Fruit fly (Drosophila melanogaster) whole organism, pupa: ENCODE results near the gene Nep5.

Experiments
- CG10348 ChIP-seq: fragments of 200-800 bp; sonication (Bioruptor generic); IDR thresholded peaks from 2 replicates; pipeline ENCODE4 v1.3.6; 2022; ENCODE audit warnings: missing biosample characterization, missing genetic modification characterization
- CG12605 ChIP-seq: fragments of 200-800 bp; sonication (Bioruptor generic); IDR thresholded peaks from 2 replicates; pipeline ENCODE4 v1.3.6; 2022; ENCODE audit warnings: missing biosample characterization, missing genetic modification characterization
- CG13204 ChIP-seq: fragments of 200-800 bp; sonication (Bioruptor generic); optimal IDR thresholded peaks from 2 replicates; lab custom pipeline; 2018; ENCODE audit warnings: missing biosample characterization, mild to moderate bottlenecking, missing genetic modification characterization, moderate library complexity
- CG14655 ChIP-seq: fragments of 200-800 bp; sonication (Bioruptor generic); optimal IDR thresholded peaks from 3 replicates; lab custom pipeline; 2017; ENCODE audit warnings: mild to moderate bottlenecking, missing biosample characterization, missing genetic modification reagents, missing genetic modification characterization
- CG15710 ChIP-seq: fragments of 200-800 bp; sonication (Bioruptor generic); optimal IDR thresholded peaks from 2 replicates; lab custom pipeline; 2018; ENCODE audit warnings: missing biosample characterization, mild to moderate bottlenecking, missing genetic modification characterization, moderate library complexity
- CG17806 ChIP-seq: fragments of 200-800 bp; sonication (Bioruptor generic); optimal IDR thresholded peaks from 2 replicates; lab custom pipeline; 2018; ENCODE audit warnings: missing biosample characterization, mild to moderate bottlenecking, missing genetic modification characterization, moderate library complexity
- CG32121 ChIP-seq: fragments of 200-800 bp; sonication (Bioruptor generic); IDR thresholded peaks from 2 replicates; pipeline ENCODE4 v1.3.6; 2022; ENCODE audit warnings: missing biosample characterization, missing genetic modification characterization
- CG34367 ChIP-seq: fragments of 200-800 bp; sonication (Bioruptor generic); optimal IDR thresholded peaks from 2 replicates; lab custom pipeline; 2018; ENCODE audit warnings: missing biosample characterization, mild to moderate bottlenecking, missing genetic modification characterization
- CG4496 ChIP-seq: fragments of 200-800 bp; sonication (Bioruptor generic); IDR thresholded peaks from 3 replicates; pipeline ENCODE4 v1.3.6; 2022; ENCODE audit warnings: missing biosample characterization, missing genetic modification characterization
- CG8159 ChIP-seq: fragments of 200-800 bp; sonication (Bioruptor generic); optimal IDR thresholded peaks from 3 replicates; lab custom pipeline; 2018; ENCODE audit warnings: missing biosample characterization, mild to moderate bottlenecking, missing genetic modification characterization, moderate library complexity
- CG8301 ChIP-seq: fragments of 200-800 bp; sonication (Bioruptor generic); optimal IDR thresholded peaks from 2 replicates; lab custom pipeline; 2018; ENCODE audit warnings: missing biosample characterization, mild to moderate bottlenecking, missing genetic modification characterization
- CG9948 ChIP-seq: fragments of 200-800 bp; sonication (Bioruptor generic); optimal IDR thresholded peaks from 2 replicates; lab custom pipeline; 2018; ENCODE audit warnings: missing biosample characterization, mild to moderate bottlenecking, missing genetic modification characterization, moderate library complexity
- D1 ChIP-seq: fragments of 200-800 bp; sonication (Bioruptor generic); optimal IDR thresholded peaks from 2 replicates; lab custom pipeline; 2018; ENCODE audit warnings: missing biosample characterization, mild to moderate bottlenecking, missing genetic modification characterization, moderate library complexity
- EcR ChIP-seq: fragments of 200-800 bp; sonication (Bioruptor generic); optimal IDR thresholded peaks from 3 replicates; lab custom pipeline; 2019; ENCODE audit warnings: missing biosample characterization, missing genetic modification characterization, mild to moderate bottlenecking, moderate library complexity, missing genetic modification reagents
- Ets98B ChIP-seq: fragments of 200-800 bp; sonication (Bioruptor generic); IDR thresholded peaks from 2 replicates; pipeline ENCODE4 v1.3.6; 2022; ENCODE audit warnings: missing biosample characterization, missing genetic modification characterization
- Pif1A ChIP-seq: fragments of 200-800 bp; sonication (Bioruptor generic); optimal IDR thresholded peaks from 3 replicates; lab custom pipeline; 2016; ENCODE audit warnings: missing biosample characterization, missing genetic modification characterization
- Pif1B ChIP-seq: fragments of 200-800 bp; sonication (Bioruptor generic); optimal IDR thresholded peaks from 3 replicates; lab custom pipeline; 2016; ENCODE audit warnings: missing biosample characterization, missing genetic modification characterization
- Snoo ChIP-seq: fragments of 200-800 bp; sonication (Bioruptor generic); optimal IDR thresholded peaks from 3 replicates; lab custom pipeline; 2017; ENCODE audit warnings: missing biosample characterization, mild to moderate bottlenecking, missing genetic modification characterization, inconsistent platforms
- fd96Ca ChIP-seq: fragments of 200-800 bp; sonication (Bioruptor generic); IDR thresholded peaks from 3 replicates; pipeline ENCODE4 v1.3.6; 2022; ENCODE audit warnings: missing biosample characterization, missing genetic modification characterization
- gl ChIP-seq: fragments of 200-800 bp; sonication (Bioruptor generic); optimal IDR thresholded peaks from 2 replicates; lab custom pipeline; 2018; ENCODE audit warnings: missing biosample characterization, mild to moderate bottlenecking, missing genetic modification characterization
- rn ChIP-seq: fragments of 200-800 bp; sonication (Bioruptor generic); IDR thresholded peaks from 2 replicates; pipeline ENCODE4 v1.3.6; 2022; ENCODE audit warnings: missing biosample characterization, missing genetic modification characterization

Gene Nep5

DNA sequence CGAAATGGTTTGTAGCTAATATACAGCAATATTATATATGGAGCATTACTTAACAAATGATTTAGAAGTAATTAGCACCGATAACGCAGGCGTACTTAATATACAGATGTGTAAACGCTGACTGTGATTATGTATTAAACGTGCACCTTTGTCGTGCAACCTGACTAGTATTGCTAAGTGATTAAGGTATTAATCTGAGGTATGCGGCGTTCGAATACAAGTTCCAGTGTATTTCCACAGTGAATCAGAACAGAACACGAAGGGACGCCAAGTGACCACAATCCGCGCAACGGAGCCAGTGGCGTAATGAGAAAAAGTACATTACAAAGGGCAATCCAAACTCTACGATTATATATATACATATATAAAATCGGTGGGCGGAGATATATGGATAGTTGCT, at the start of gene Nep5:
TSS of gene Nep5 (minus strand) at position 101 of the 400 bp plus-strand sequence.
- TF ChIP-seq CG9948 (tag; lab: Kevin White, UChicago) (no peak), CG13204 (GFP tag; lab: Kevin White, UChicago) (no peak)

- TF ChIP-seq Pif1A, result no peak
- TF ChIP-seq rn (GFP tag; lab: Robert Waterston, UW), result peak; percentile 72; the same call in 1 of the 2 replicates
- TF ChIP-seq CG14655 (GFP tag; lab: Kevin White, UChicago), result no peak
- TF ChIP-seq CG13204 (GFP tag; lab: Kevin White, UChicago), result no peak
- TF ChIP-seq CG8301, result peak; percentile 78
- peak; percentile 79 for TF ChIP-seq CG9948 (tag; lab: Kevin White, UChicago)
- peak; percentile 83 for TF ChIP-seq EcR (GFP tag; lab: Kevin White, UChicago)
- TF ChIP-seq Snoo (tag; lab: Kevin White, UChicago), result peak; percentile 88
- TF ChIP-seq Ets98B, result peak; percentile 90
- TF ChIP-seq CG4496 (GFP tag; lab: Robert Waterston, UW), result peak; percentile 94
- TF ChIP-seq fd96Ca, result peak; percentile 96
- peak; percentile 76 for TF ChIP-seq CG34367 (tag; lab: Kevin White, UChicago)
- TF ChIP-seq CG32121, result peak; percentile 89
- TF ChIP-seq CG10348 (GFP tag; lab: Robert Waterston, UW), result peak; percentile 53
- TF ChIP-seq D1 (tag; lab: Kevin White, UChicago), result no peak
- no peak for TF ChIP-seq CG8159 (tag; lab: Kevin White, UChicago)
- peak; percentile 84 for TF ChIP-seq CG15710 (tag; lab: Kevin White, UChicago)
- no peak for TF ChIP-seq Pif1B (GFP tag; lab: Kevin White, UChicago)
- peak; percentile 80 for TF ChIP-seq CG17806 (tag; lab: Kevin White, UChicago)
- peak; percentile 70 for TF ChIP-seq CG12605 (GFP tag; lab: Robert Waterston, UW)
- TF ChIP-seq gl, result peak; percentile 54
Observed at dm6 chr3R:27111784-27112602, 48.0 kb upstream of the Nep5 start, which contains the start of the genes gb and CG5815. TSS of gene gb (minus strand) at chr3R:27112270. TSS of gene CG5815 (plus strand) at chr3R:27112566.

dm6 chr3R:27109458-27109857, 45.5 kb upstream of the Nep5 start:
- no peak for TF ChIP-seq gl
- no peak for TF ChIP-seq fd96Ca
- no peak for TF ChIP-seq CG8159 (tag; lab: Kevin White, UChicago)
- TF ChIP-seq Pif1A, result no peak
- no peak for TF ChIP-seq rn (GFP tag; lab: Robert Waterston, UW)
- no peak for TF ChIP-seq CG10348 (GFP tag; lab: Robert Waterston, UW)
- no peak for TF ChIP-seq Ets98B
- TF ChIP-seq CG12605 (GFP tag; lab: Robert Waterston, UW), result no peak
- no peak for TF ChIP-seq CG17806 (tag; lab: Kevin White, UChicago)
- no peak for TF ChIP-seq CG9948 (tag; lab: Kevin White, UChicago)
- no peak for TF ChIP-seq CG15710 (tag; lab: Kevin White, UChicago)
- no peak for TF ChIP-seq EcR (GFP tag; lab: Kevin White, UChicago)
- TF ChIP-seq Snoo (tag; lab: Kevin White, UChicago), result no peak
- TF ChIP-seq D1 (tag; lab: Kevin White, UChicago), result no peak
- no peak for TF ChIP-seq CG13204 (GFP tag; lab: Kevin White, UChicago)
- no peak for TF ChIP-seq Pif1B (GFP tag; lab: Kevin White, UChicago)
- no peak for TF ChIP-seq CG34367 (tag; lab: Kevin White, UChicago)

- TF ChIP-seq CG8301 (no peak), rn (GFP tag; lab: Robert Waterston, UW) (no peak), CG15710 (tag; lab: Kevin White, UChicago) (no peak), CG4496 (GFP tag; lab: Robert Waterston, UW) (no peak)
- TF ChIP-seq, all 21 proteins: peak for 0
Observed at dm6 chr3R:27108111-27108510, 44.1 kb upstream of the Nep5 start.

- TF ChIP-seq D1 (tag; lab: Kevin White, UChicago), result no peak
- no peak for TF ChIP-seq CG17806 (tag; lab: Kevin White, UChicago)
- TF ChIP-seq Snoo (tag; lab: Kevin White, UChicago), result no peak
- TF ChIP-seq CG12605 (GFP tag; lab: Robert Waterston, UW), result no peak
- no peak for TF ChIP-seq CG32121
- TF ChIP-seq CG15710 (tag; lab: Kevin White, UChicago), result no peak
- no peak for TF ChIP-seq CG10348 (GFP tag; lab: Robert Waterston, UW)
- no peak for TF ChIP-seq CG8159 (tag; lab: Kevin White, UChicago)
- no peak for TF ChIP-seq fd96Ca
- no peak for TF ChIP-seq CG14655 (GFP tag; lab: Kevin White, UChicago)
- TF ChIP-seq Pif1A, result no peak
- no peak for TF ChIP-seq Pif1B (GFP tag; lab: Kevin White, UChicago)
- no peak for TF ChIP-seq rn (GFP tag; lab: Robert Waterston, UW)
- no peak for TF ChIP-seq EcR (GFP tag; lab: Kevin White, UChicago)
- TF ChIP-seq Ets98B, result no peak
Observed at dm6 chr3R:27106134-27106694, 42.2 kb upstream of the Nep5 start, which contains the start of gene CAH9. TSS of gene CAH9 (minus strand) at chr3R:27106184.
